Worm (Caenorhabditis elegans) whole organism, L3 larva: ENCODE results near the gene W03C9.5.
A peak's percentile ranks its signal among the peaks of the same experiment; 100 is the strongest.

Experiments
- aly-2 ChIP-seq: fragments of 150-350 bp; optimal IDR thresholded peaks from 2 replicates; lab custom pipeline; 2014; ENCODE audit warnings: missing biosample characterization, missing genetic modification characterization
- ama-1 ChIP-seq: fragments of 150-350 bp; optimal IDR thresholded peaks from 2 replicates; lab custom pipeline; 2018
- ceh-16 ChIP-seq: sonication (generic microtip); optimal IDR thresholded peaks from 2 replicates; lab custom pipeline; 2017; ENCODE audit warnings: missing biosample characterization, missing genetic modification characterization
- ceh-28 ChIP-seq: fragments of 150-350 bp; optimal IDR thresholded peaks from 2 replicates; lab custom pipeline; 2014; ENCODE audit warnings: missing biosample characterization, missing genetic modification reagents, missing genetic modification characterization
- ceh-82 ChIP-seq: fragments of 150-350 bp; optimal IDR thresholded peaks from 2 replicates; lab custom pipeline; 2014; ENCODE audit warnings: missing biosample characterization, missing genetic modification characterization
- ceh-9 ChIP-seq: sonication (generic microtip); optimal IDR thresholded peaks from 2 replicates; lab custom pipeline; 2018; ENCODE audit warnings: missing biosample characterization, missing genetic modification characterization
- egl-27 ChIP-seq: sonication (generic microtip); optimal IDR thresholded peaks from 4 replicates; lab custom pipeline; 2017; ENCODE audit warnings: missing biosample characterization, missing genetic modification reagents, missing genetic modification characterization
- elt-3 ChIP-seq, 3 experiments: fragments of 150-350 bp in 1 of 3; sonication (generic microtip) in 2 of 3; optimal IDR thresholded peaks; 2 replicates in 2 of 3; 4 replicates in 1 of 3; lab custom pipeline; 2014 to 2017; ENCODE audit warnings: missing biosample characterization in 3 of 3, missing genetic modification characterization in 3 of 3
- eor-1 ChIP-seq, 2 experiments: fragments of 150-350 bp; optimal IDR thresholded peaks; 2 replicates each; lab custom pipeline; 2014 to 2018; ENCODE audit warnings: missing biosample characterization in 2 of 2, missing genetic modification characterization in 2 of 2
- fkh-10 ChIP-seq: sonication (generic microtip); optimal IDR thresholded peaks from 2 replicates; lab custom pipeline; 2017; ENCODE audit warnings: missing biosample characterization, missing genetic modification reagents, missing genetic modification characterization
- fkh-2 ChIP-seq: fragments of 150-350 bp; optimal IDR thresholded peaks from 2 replicates; lab custom pipeline; 2014; ENCODE audit warnings: missing biosample characterization, missing genetic modification reagents, missing genetic modification characterization
- fos-1 ChIP-seq: fragments of 150-350 bp; optimal IDR thresholded peaks from 2 replicates; lab custom pipeline; 2014; ENCODE audit warnings: missing biosample characterization, missing genetic modification characterization
- jun-1 ChIP-seq: fragments of 150-350 bp; optimal IDR thresholded peaks from 2 replicates; lab custom pipeline; 2014; ENCODE audit warnings: missing biosample characterization, missing genetic modification reagents, missing genetic modification characterization
- lin-15B ChIP-seq: fragments of 150-350 bp; optimal IDR thresholded peaks from 2 replicates; lab custom pipeline; 2014; ENCODE audit warnings: missing biosample characterization, missing genetic modification characterization
- lin-39 ChIP-seq: fragments of 150-350 bp; optimal IDR thresholded peaks from 2 replicates; lab custom pipeline; 2018; ENCODE audit warnings: missing biosample characterization, missing genetic modification reagents, missing genetic modification characterization
- lsy-12 ChIP-seq: sonication (generic microtip); optimal IDR thresholded peaks from 2 replicates; lab custom pipeline; 2016; ENCODE audit warnings: mild to moderate bottlenecking, missing genetic modification characterization, missing compliant biosample characterization
- mdl-1 ChIP-seq: fragments of 150-350 bp; optimal IDR thresholded peaks from 2 replicates; lab custom pipeline; 2014; ENCODE audit warnings: missing biosample characterization, missing genetic modification characterization
- nfya-1 ChIP-seq: sonication (generic microtip); optimal IDR thresholded peaks from 2 replicates; lab custom pipeline; 2017; ENCODE audit warnings: missing genetic modification characterization, mild to moderate bottlenecking, missing compliant biosample characterization, antibody characterized with exemption, moderate library complexity; ENCODE audit not compliant: insufficient read depth
- nhr-11 ChIP-seq: fragments of 150-350 bp; optimal IDR thresholded peaks from 2 replicates; lab custom pipeline; 2014; ENCODE audit warnings: missing biosample characterization, missing genetic modification characterization
- nhr-23 ChIP-seq: fragments of 150-350 bp; optimal IDR thresholded peaks from 2 replicates; lab custom pipeline; 2014; ENCODE audit warnings: missing biosample characterization, missing genetic modification reagents, missing genetic modification characterization
- nhr-25 ChIP-seq: sonication (generic microtip); optimal IDR thresholded peaks from 2 replicates; lab custom pipeline; 2017; ENCODE audit warnings: missing biosample characterization, missing genetic modification characterization
- nhr-28 ChIP-seq: fragments of 150-350 bp; optimal IDR thresholded peaks from 2 replicates; lab custom pipeline; 2014; ENCODE audit warnings: missing biosample characterization, missing genetic modification characterization
- nhr-43 ChIP-seq: sonication (generic microtip); optimal IDR thresholded peaks from 2 replicates; lab custom pipeline; 2016; ENCODE audit warnings: mild to moderate bottlenecking, missing genetic modification characterization, missing compliant biosample characterization; ENCODE audit not compliant: poor library complexity, severe bottlenecking
- nhr-67 ChIP-seq: fragments of 150-350 bp; optimal IDR thresholded peaks from 2 replicates; lab custom pipeline; 2014; ENCODE audit warnings: missing biosample characterization, missing genetic modification characterization
- nhr-77 ChIP-seq: fragments of 150-350 bp; optimal IDR thresholded peaks from 2 replicates; lab custom pipeline; 2014; ENCODE audit warnings: missing biosample characterization, missing genetic modification characterization
- pha-4 ChIP-seq: fragments of 150-350 bp; optimal IDR thresholded peaks from 2 replicates; lab custom pipeline; 2014; ENCODE audit warnings: missing biosample characterization, missing genetic modification reagents, missing genetic modification characterization
- pqm-1 ChIP-seq: fragments of 150-350 bp; optimal IDR thresholded peaks from 2 replicates; lab custom pipeline; 2017; ENCODE audit warnings: missing biosample characterization, missing genetic modification characterization, inconsistent platforms
- sea-2 ChIP-seq: fragments of 150-350 bp; sonication (generic microtip); optimal IDR thresholded peaks from 4 replicates; lab custom pipeline; 2014; ENCODE audit warnings: missing biosample characterization, missing genetic modification reagents, missing genetic modification characterization
- skn-1 ChIP-seq: fragments of 150-350 bp; optimal IDR thresholded peaks from 2 replicates; lab custom pipeline; 2014; ENCODE audit warnings: missing biosample characterization, missing genetic modification characterization
- snpc-4 ChIP-seq: fragments of 150-350 bp; optimal IDR thresholded peaks from 2 replicates; lab custom pipeline; 2014; ENCODE audit warnings: missing biosample characterization, missing genetic modification characterization
- zag-1 ChIP-seq: fragments of 150-350 bp; optimal IDR thresholded peaks from 2 replicates; lab custom pipeline; 2014; ENCODE audit warnings: missing biosample characterization, missing genetic modification characterization
- ztf-11 ChIP-seq: fragments of 150-350 bp; optimal IDR thresholded peaks from 2 replicates; lab custom pipeline; 2014; ENCODE audit warnings: missing biosample characterization, missing genetic modification characterization
- ztf-4 ChIP-seq: fragments of 150-350 bp; optimal IDR thresholded peaks from 2 replicates; lab custom pipeline; 2014; ENCODE audit warnings: missing biosample characterization, missing genetic modification characterization

The W03C9.5 gene

ce11 chrII:11930132-11930531, 37.2 kb downstream of the W03C9.5 start:
- TF ChIP-seq skn-1 (no peak), nhr-28 (tag; lab: Kevin White, UChicago) (no peak), fkh-10 (GFP tag; lab: Kevin White, UChicago) (no peak), ceh-9 (tag; lab: Kevin White, UChicago) (no peak), nhr-23 (tag; lab: Kevin White, UChicago) (no peak), ceh-16 (tag; lab: Kevin White, UChicago) (no peak), mdl-1 (tag; lab: Kevin White, UChicago) (no peak)

- TF ChIP-seq ceh-28 (tag; lab: Kevin White, UChicago): no peak
- no peak for TF ChIP-seq lin-39 (tag; lab: Kevin White, UChicago)
- TF ChIP-seq skn-1: no peak
- no peak for TF ChIP-seq snpc-4 (tag; lab: Kevin White, UChicago)
- TF ChIP-seq nhr-43 (tag; lab: Kevin White, UChicago): no peak
- no peak for TF ChIP-seq eor-1 (tag; optimal IDR thresholded peaks at IDR 0.05; lab: Kevin White, UChicago)
- TF ChIP-seq elt-3 (tag; optimal IDR thresholded peaks at IDR 0.05; lab: Kevin White, UChicago): no peak
- peak; percentile 41 for TF ChIP-seq nhr-23 (tag; lab: Kevin White, UChicago)
- TF ChIP-seq nfya-1: no peak
- TF ChIP-seq fos-1 (tag; lab: Kevin White, UChicago): no peak
- TF ChIP-seq lsy-12 (tag; lab: Kevin White, UChicago): peak; percentile 50
- no peak for TF ChIP-seq zag-1
- no peak for TF ChIP-seq nhr-28 (tag; lab: Kevin White, UChicago)
- peak; percentile 15 for TF ChIP-seq egl-27 (tag; lab: Kevin White, UChicago)
- TF ChIP-seq aly-2 (tag; lab: Kevin White, UChicago): no peak
- TF ChIP-seq sea-2 (GFP tag; lab: Kevin White, UChicago): no peak
- TF ChIP-seq nhr-25 (tag; lab: Kevin White, UChicago): peak; percentile 90
- TF ChIP-seq ceh-82 (tag; lab: Kevin White, UChicago): no peak
- TF ChIP-seq nhr-77 (tag; lab: Kevin White, UChicago): no peak
- TF ChIP-seq, all 47 proteins: peak for 4
Measured at ce11 chrII:11928752-11929151, 38.6 kb downstream of the W03C9.5 start.

- no peak for TF ChIP-seq zag-1
- no peak for TF ChIP-seq ztf-4
- peak; percentile 25 for TF ChIP-seq lsy-12 (tag; lab: Kevin White, UChicago)
- TF ChIP-seq nhr-67 (tag; lab: Kevin White, UChicago): no peak
- no peak for TF ChIP-seq lin-15B (tag; lab: Kevin White, UChicago)
- no peak for TF ChIP-seq ceh-9 (tag; lab: Kevin White, UChicago)
- no peak for TF ChIP-seq nhr-28 (tag; lab: Kevin White, UChicago)
- TF ChIP-seq nhr-77 (tag; lab: Kevin White, UChicago): no peak
- TF ChIP-seq pqm-1 (tag; lab: Kevin White, UChicago): no peak
- no peak for TF ChIP-seq egl-27 (tag; lab: Kevin White, UChicago)
- no peak for TF ChIP-seq nhr-43 (tag; lab: Kevin White, UChicago)
- TF ChIP-seq nfya-1: peak; percentile 78
- TF ChIP-seq fkh-2 (tag; lab: Kevin White, UChicago): no peak
- TF ChIP-seq fkh-10 (GFP tag; lab: Kevin White, UChicago): no peak
- no peak for TF ChIP-seq ama-1
- no peak for TF ChIP-seq ceh-82 (tag; lab: Kevin White, UChicago)
- TF ChIP-seq skn-1: no peak
- no peak for TF ChIP-seq nhr-23 (tag; lab: Kevin White, UChicago)
Measured at ce11 chrII:11926501-11926900, 40.8 kb downstream of the W03C9.5 start.

ce11 chrII:11925203-11925602, 42.1 kb downstream of the W03C9.5 start:
- TF ChIP-seq pha-4 (tag; lab: Kevin White, UChicago) (peak; percentile 59), eor-1 (tag; optimal IDR thresholded peaks at IDR 0.05; lab: Kevin White, UChicago) (no peak)

ce11 chrII:11923620-11924298, 43.6 kb downstream of the W03C9.5 start:
- TF ChIP-seq ztf-11 (tag; lab: Kevin White, UChicago) (no peak), nhr-11 (tag; lab: Kevin White, UChicago) (no peak), jun-1 (tag; lab: Kevin White, UChicago) (no peak), nhr-77 (tag; lab: Kevin White, UChicago) (no peak), pha-4 (tag; lab: Kevin White, UChicago) (peak; percentile 66), egl-27 (tag; lab: Kevin White, UChicago) (no peak), snpc-4 (tag; lab: Kevin White, UChicago) (no peak)
